Worm (Caenorhabditis elegans) whole organism, mixed stage, embryonic: Measurements from ENCODE around the gene dhs-28.

Experiments used
- M03D4.4 ChIP-seq: sonication (generic microtip); optimal IDR thresholded peaks from 2 replicates; lab custom pipeline; 2017; ENCODE audit warnings: mild to moderate bottlenecking, missing genetic modification characterization, missing compliant biosample characterization
- snpc-4 ChIP-seq: fragments of 150-350 bp; optimal IDR thresholded peaks from 2 replicates; lab custom pipeline; 2014; ENCODE audit warnings: missing biosample characterization, missing genetic modification characterization

ce11 chrX:6856793-6857192 lies 38.6 kb downstream of the dhs-28 start:
- TF ChIP-seq M03D4.4 (tag; lab: Kevin White, UChicago) (no peak), snpc-4 (tag; lab: Kevin White, UChicago) (no peak)
